Fruit fly (Drosophila melanogaster) whole organism, embryonic: Measurements from ENCODE around the gene Fatp1.

ENCODE experiments used
- C15 ChIP-seq: fragments of 200-800 bp; sonication (Bioruptor generic); IDR thresholded peaks from 3 replicates; pipeline ENCODE4 v1.3.6; 2022; ENCODE audit warnings: missing biosample characterization, missing genetic modification characterization
- CG10366 ChIP-seq: fragments of 200-800 bp; sonication (Bioruptor generic); IDR thresholded peaks from 2 replicates; pipeline ENCODE4 v1.3.6; 2022; ENCODE audit warnings: missing biosample characterization, missing genetic modification characterization
- CG10431 ChIP-seq: fragments of 200-800 bp; sonication (Bioruptor generic); optimal IDR thresholded peaks from 3 replicates; lab custom pipeline; 2018; ENCODE audit warnings: missing biosample characterization, mild to moderate bottlenecking, missing genetic modification characterization
- CG10979 ChIP-seq: fragments of 200-800 bp; sonication (Bioruptor generic); optimal IDR thresholded peaks from 2 replicates; lab custom pipeline; 2018; ENCODE audit warnings: missing biosample characterization, mild to moderate bottlenecking, missing genetic modification characterization, moderate library complexity
- CG12769 ChIP-seq: fragments of 200-800 bp; sonication (Bioruptor generic); optimal IDR thresholded peaks from 2 replicates; lab custom pipeline; 2019; ENCODE audit warnings: missing biosample characterization, mild to moderate bottlenecking, missing genetic modification characterization, moderate library complexity
- CG13296 ChIP-seq: fragments of 200-800 bp; sonication (Bioruptor generic); optimal IDR thresholded peaks from 3 replicates; lab custom pipeline; 2018; ENCODE audit warnings: missing biosample characterization, mild to moderate bottlenecking, missing genetic modification characterization
- CG13624 ChIP-seq: fragments of 200-800 bp; sonication (Bioruptor generic); optimal IDR thresholded peaks from 2 replicates; lab custom pipeline; 2016; ENCODE audit warnings: missing biosample characterization, missing genetic modification characterization
- CG16863 ChIP-seq: fragments of 200-800 bp; sonication (Bioruptor generic); optimal IDR thresholded peaks from 3 replicates; lab custom pipeline; 2016; ENCODE audit warnings: missing biosample characterization, missing genetic modification characterization
- CG17359 ChIP-seq: fragments of 200-800 bp; sonication (Bioruptor generic); optimal IDR thresholded peaks from 3 replicates; lab custom pipeline; 2018; ENCODE audit warnings: missing biosample characterization, mild to moderate bottlenecking, missing genetic modification characterization, moderate library complexity
- CG17612 ChIP-seq: fragments of 200-800 bp; sonication (Bioruptor generic); IDR thresholded peaks from 2 replicates; pipeline ENCODE4 v1.3.6; 2022; ENCODE audit warnings: missing biosample characterization, missing genetic modification characterization
- CG18011 ChIP-seq: fragments of 200-800 bp; sonication (Bioruptor generic); optimal IDR thresholded peaks from 2 replicates; lab custom pipeline; 2017; ENCODE audit warnings: missing biosample characterization, missing genetic modification characterization, mild to moderate bottlenecking, moderate library complexity, missing genotype
- CG1832 ChIP-seq: fragments of 200-800 bp; sonication (Bioruptor generic); optimal IDR thresholded peaks from 2 replicates; lab custom pipeline; 2017; ENCODE audit warnings: missing biosample characterization, mild to moderate bottlenecking, missing genetic modification characterization, inconsistent platforms
- CG18764 ChIP-seq: fragments of 200-800 bp; sonication (Bioruptor generic); optimal IDR thresholded peaks from 3 replicates; lab custom pipeline; 2016; ENCODE audit warnings: missing biosample characterization, missing genetic modification characterization
- CG2875 ChIP-seq: fragments of 200-800 bp; sonication (Bioruptor generic); optimal IDR thresholded peaks from 2 replicates; lab custom pipeline; 2017; ENCODE audit warnings: missing biosample characterization, mild to moderate bottlenecking, missing genetic modification characterization, missing genetic modification reagents
- CG31388 ChIP-seq: fragments of 200-800 bp; sonication (Bioruptor generic); optimal IDR thresholded peaks from 2 replicates; lab custom pipeline; 2016; ENCODE audit warnings: missing biosample characterization, missing genetic modification characterization
- CG32532 ChIP-seq: fragments of 200-800 bp; sonication (Bioruptor generic); IDR thresholded peaks from 2 replicates; pipeline ENCODE4 v1.3.6; 2022; ENCODE audit warnings: missing biosample characterization, missing genetic modification characterization
- CG32772 ChIP-seq: fragments of 200-800 bp; sonication (Bioruptor generic); IDR thresholded peaks from 2 replicates; pipeline ENCODE4 v1.3.6; 2022; ENCODE audit warnings: missing biosample characterization, missing genetic modification characterization
- CG33557 ChIP-seq: fragments of 200-800 bp; sonication (Bioruptor generic); optimal IDR thresholded peaks from 2 replicates; lab custom pipeline; 2019; ENCODE audit warnings: missing biosample characterization, mild to moderate bottlenecking, missing genetic modification characterization, moderate library complexity
- CG3995 ChIP-seq: fragments of 200-800 bp; sonication (Bioruptor generic); optimal IDR thresholded peaks from 3 replicates; lab custom pipeline; 2016; ENCODE audit warnings: missing biosample characterization, missing genetic modification characterization
- CG43689 ChIP-seq: fragments of 200-800 bp; sonication (Bioruptor generic); IDR thresholded peaks from 2 replicates; pipeline ENCODE4 v1.3.6; 2022; ENCODE audit warnings: missing biosample characterization, missing genetic modification characterization
- CG4707 ChIP-seq: fragments of 200-800 bp; sonication (Bioruptor generic); optimal IDR thresholded peaks from 2 replicates; lab custom pipeline; 2018; ENCODE audit warnings: missing biosample characterization, mild to moderate bottlenecking, missing genetic modification characterization, moderate library complexity
- CG6813 ChIP-seq: fragments of 200-800 bp; sonication (Bioruptor generic); optimal IDR thresholded peaks from 2 replicates; lab custom pipeline; 2017; ENCODE audit warnings: missing biosample characterization, missing genetic modification characterization, mild to moderate bottlenecking, moderate library complexity, missing genetic modification reagents
- CG9797 ChIP-seq: fragments of 200-800 bp; sonication (Bioruptor generic); optimal IDR thresholded peaks from 3 replicates; lab custom pipeline; 2018; ENCODE audit warnings: missing biosample characterization, mild to moderate bottlenecking, missing genetic modification characterization
- CkIIα-i1 ChIP-seq: fragments of 200-800 bp; sonication (Bioruptor generic); IDR thresholded peaks from 2 replicates; pipeline ENCODE4 v1.3.6; 2022; ENCODE audit warnings: missing biosample characterization, missing genetic modification characterization
- Myb ChIP-seq: fragments of 200-800 bp; sonication (Bioruptor generic); optimal IDR thresholded peaks from 2 replicates; lab custom pipeline; 2016; ENCODE audit warnings: missing biosample characterization, missing genetic modification characterization
- NC2β ChIP-seq: fragments of 200-800 bp; sonication (Bioruptor generic); optimal IDR thresholded peaks from 2 replicates; lab custom pipeline; 2016; ENCODE audit warnings: missing biosample characterization, missing genetic modification characterization
- Nf-YB ChIP-seq: fragments of 200-800 bp; sonication (Bioruptor generic); optimal IDR thresholded peaks from 3 replicates; lab custom pipeline; 2019; ENCODE audit warnings: missing biosample characterization, mild to moderate bottlenecking, missing genetic modification characterization, moderate library complexity
- Poxn ChIP-seq: fragments of 200-800 bp; sonication (Bioruptor generic); IDR thresholded peaks from 2 replicates; pipeline ENCODE4 v1.3.6; 2022; ENCODE audit warnings: missing biosample characterization, missing genetic modification characterization
- Ptx1 ChIP-seq: fragments of 200-800 bp; sonication (Bioruptor generic); IDR thresholded peaks from 2 replicates; pipeline ENCODE4 v1.3.6; 2022; ENCODE audit warnings: missing biosample characterization, missing genetic modification characterization
- Ravus ChIP-seq: fragments of 200-800 bp; sonication (Bioruptor generic); IDR thresholded peaks from 2 replicates; pipeline ENCODE4 v1.3.6; 2022; ENCODE audit warnings: missing biosample characterization, missing genetic modification characterization
- Rx ChIP-seq: fragments of 200-800 bp; sonication (Bioruptor generic); IDR thresholded peaks from 2 replicates; pipeline ENCODE4 v1.3.6; 2022; ENCODE audit warnings: missing biosample characterization, missing genetic modification characterization
- ac ChIP-seq: fragments of 200-800 bp; sonication (Bioruptor generic); optimal IDR thresholded peaks from 3 replicates; lab custom pipeline; 2017; ENCODE audit warnings: missing biosample characterization, mild to moderate bottlenecking, missing genetic modification characterization
- bigmax ChIP-seq: fragments of 200-800 bp; sonication (Bioruptor generic); optimal IDR thresholded peaks from 2 replicates; lab custom pipeline; 2018; ENCODE audit warnings: missing biosample characterization, mild to moderate bottlenecking, missing genetic modification characterization
- cato ChIP-seq: fragments of 200-800 bp; sonication (Bioruptor generic); optimal IDR thresholded peaks from 2 replicates; lab custom pipeline; 2016; ENCODE audit warnings: missing biosample characterization, missing genetic modification characterization, borderline replicate concordance
- chinmo ChIP-seq: fragments of 200-800 bp; sonication (Bioruptor generic); IDR thresholded peaks from 4 replicates; pipeline ENCODE4 v1.3.6; 2022; ENCODE audit warnings: missing biosample characterization, missing genetic modification characterization; ENCODE audit not compliant: partially characterized antibody
- chm ChIP-seq: fragments of 200-800 bp; sonication (Bioruptor generic); IDR thresholded peaks from 2 replicates; pipeline ENCODE4 v1.3.6; 2022; ENCODE audit warnings: missing biosample characterization, missing genetic modification characterization
- crol ChIP-seq: fragments of 200-800 bp; sonication (Bioruptor generic); IDR thresholded peaks from 2 replicates; pipeline ENCODE4 v1.3.6; 2022; ENCODE audit warnings: missing biosample characterization, missing genetic modification characterization
- crp ChIP-seq, 2 experiments: fragments of 200-800 bp; sonication (Bioruptor generic); optimal IDR thresholded peaks; 2 replicates in 1 of 2; 3 replicates in 1 of 2; lab custom pipeline; 2017; ENCODE audit warnings: missing biosample characterization in 2 of 2, missing genetic modification characterization in 2 of 2, mild to moderate bottlenecking in 1 of 2, moderate library complexity in 1 of 2
- eyg ChIP-seq: fragments of 200-800 bp; sonication (Bioruptor generic); optimal IDR thresholded peaks from 3 replicates; lab custom pipeline; 2016; ENCODE audit warnings: missing biosample characterization, missing genetic modification characterization
- gfzf ChIP-seq: fragments of 200-800 bp; sonication (Bioruptor generic); optimal IDR thresholded peaks from 2 replicates; lab custom pipeline; 2016; ENCODE audit warnings: missing biosample characterization, mild to moderate bottlenecking, missing genetic modification characterization, moderate library complexity
- her ChIP-seq: fragments of 200-800 bp; sonication (Bioruptor generic); optimal IDR thresholded peaks from 2 replicates; lab custom pipeline; 2016; ENCODE audit warnings: missing biosample characterization, missing genetic modification characterization
- ind ChIP-seq: fragments of 200-800 bp; sonication (Bioruptor generic); optimal IDR thresholded peaks from 3 replicates; lab custom pipeline; 2016; ENCODE audit warnings: missing biosample characterization, missing genetic modification characterization
- mirr ChIP-seq: fragments of 200-800 bp; sonication (Bioruptor generic); optimal IDR thresholded peaks from 3 replicates; lab custom pipeline; 2018; ENCODE audit warnings: missing biosample characterization, mild to moderate bottlenecking, missing genetic modification characterization
- prd ChIP-seq, 3 experiments: fragments of >200 bp in 2 of 3; fragments of 200-800 bp in 1 of 3; sonication (Bioruptor generic) in 1 of 3; optimal IDR thresholded peaks in 2 of 3; IDR thresholded peaks in 1 of 3; 2 replicates in 2 of 3; 3 replicates in 1 of 3; pipeline versions ENCODE4 v1.3.6 to Lab custom; 2017 to 2022; ENCODE audit warnings: missing biosample characterization in 1 of 3, missing genetic modification characterization in 1 of 3
- scrt ChIP-seq: fragments of 200-800 bp; sonication (Bioruptor generic); optimal IDR thresholded peaks from 2 replicates; lab custom pipeline; 2018; ENCODE audit warnings: missing biosample characterization, mild to moderate bottlenecking, missing genetic modification characterization, moderate library complexity
- seq ChIP-seq: fragments of 200-800 bp; sonication (Bioruptor generic); IDR thresholded peaks from 2 replicates; pipeline ENCODE4 v1.3.6; 2022; ENCODE audit warnings: missing biosample characterization, missing genetic modification characterization
- sima ChIP-seq: fragments of 200-800 bp; sonication (Bioruptor generic); optimal IDR thresholded peaks from 2 replicates; lab custom pipeline; 2016; ENCODE audit warnings: missing biosample characterization, missing genetic modification characterization
- wdn ChIP-seq: fragments of 200-800 bp; sonication (Bioruptor generic); IDR thresholded peaks from 2 replicates; pipeline ENCODE4 v1.3.6; 2022; ENCODE audit warnings: missing biosample characterization, missing genetic modification characterization
- zfh1 ChIP-seq: fragments of 200-800 bp; sonication (Bioruptor generic); IDR thresholded peaks from 3 replicates; pipeline ENCODE4 v1.3.6; 2022; ENCODE audit warnings: missing biosample characterization, missing genetic modification characterization

Fatp1 gene

dm6 chr2L:10543048-10543752 lies 26.2 kb upstream of the Fatp1 start (continued):
- TF ChIP-seq CG10431 (GFP tag; lab: Kevin White, UChicago), result no peak
- no peak for TF ChIP-seq bigmax (GFP tag; lab: Kevin White, UChicago)
- no peak for TF ChIP-seq CG17612 (GFP tag; lab: Robert Waterston, UW)
- TF ChIP-seq sima, result no peak
- TF ChIP-seq crp (GFP tag; optimal IDR thresholded peaks at IDR 0.05; lab: Kevin White, UChicago), result no peak
- no peak for TF ChIP-seq cato (GFP tag; lab: Kevin White, UChicago)
- no peak for TF ChIP-seq CG1832
- TF ChIP-seq CG31388 (GFP tag; lab: Kevin White, UChicago), result no peak
- peak; percentile 5 for TF ChIP-seq CG18764 (GFP tag; lab: Kevin White, UChicago)
- no peak for TF ChIP-seq chm (GFP tag; lab: Robert Waterston, UW)
- no peak for TF ChIP-seq CG13624 (GFP tag; lab: Kevin White, UChicago)
- peak; percentile 47 for TF ChIP-seq CG33557 (GFP tag; lab: Kevin White, UChicago)
- TF ChIP-seq CG13296, result no peak
- TF ChIP-seq CG43689 (GFP tag; lab: Robert Waterston, UW), result no peak
- no peak for TF ChIP-seq Ravus (GFP tag; lab: Robert Waterston, UW)
- no peak for TF ChIP-seq CG18011 (GFP tag; lab: Kevin White, UChicago)
- no peak for TF ChIP-seq CG16863 (GFP tag; lab: Kevin White, UChicago)
- TF ChIP-seq CG17359 (tag; lab: Kevin White, UChicago), result peak; percentile 56
- no peak for TF ChIP-seq seq (GFP tag; lab: Robert Waterston, UW)
- peak; percentile 19; the same call in 1 of the 2 replicates for TF ChIP-seq crol (GFP tag; lab: Robert Waterston, UW)
- TF ChIP-seq Nf-YB (GFP tag; lab: Kevin White, UChicago), result peak; percentile 1
- TF ChIP-seq CG32772 (GFP tag; lab: Robert Waterston, UW), result peak; percentile 37; the same call in 1 of the 2 replicates
- no peak for TF ChIP-seq Rx (GFP tag; lab: Robert Waterston, UW)
- no peak for TF ChIP-seq eyg (GFP tag; lab: Kevin White, UChicago)
- TF ChIP-seq Poxn, result no peak
- TF ChIP-seq CG4707 (GFP tag; lab: Kevin White, UChicago), result no peak
- peak; percentile 14 for TF ChIP-seq CG2875 (GFP tag; lab: Kevin White, UChicago)
- TF ChIP-seq prd (optimal IDR thresholded peaks at IDR 0.05; lab: Kevin White, UChicago), result no peak
- TF ChIP-seq prd (GFP tag; IDR thresholded peaks at IDR 0.05; lab: Robert Waterston, UW), result no peak; the same call in 2 of the 3 replicates
- 0 out of 2 replicates have a peak, but pooled peaks have one; percentile 25 for TF ChIP-seq CG32532 (GFP tag; lab: Robert Waterston, UW)
- TF ChIP-seq zfh1 (GFP tag; lab: Robert Waterston, UW), result 0 out of 3 replicates have a peak, but pooled peaks have one; percentile 28
- no peak for TF ChIP-seq scrt (GFP tag; lab: Kevin White, UChicago)
- no peak for TF ChIP-seq CG3995 (GFP tag; lab: Kevin White, UChicago)
- no peak for TF ChIP-seq wdn (GFP tag; lab: Robert Waterston, UW)
- no peak for TF ChIP-seq CG9797 (GFP tag; lab: Kevin White, UChicago)
- TF ChIP-seq chinmo (GFP tag; lab: Robert Waterston, UW), result no peak
- TF ChIP-seq Ptx1 (GFP tag; lab: Robert Waterston, UW), result no peak; the same call in 1 of the 2 replicates
- TF ChIP-seq her (GFP tag; lab: Kevin White, UChicago), result no peak
- TF ChIP-seq gfzf (GFP tag; lab: Kevin White, UChicago), result no peak
- peak; percentile 20; the same call in 1 of the 2 replicates for TF ChIP-seq CG10366 (GFP tag; lab: Robert Waterston, UW)
- no peak for TF ChIP-seq NC2β (GFP tag; lab: Kevin White, UChicago)
- TF ChIP-seq ind, result peak; percentile 15
- peak; percentile 84 for TF ChIP-seq CG10979 (tag; lab: Kevin White, UChicago)
- peak; percentile 30 for TF ChIP-seq ac (GFP tag; lab: Kevin White, UChicago)
- no peak for TF ChIP-seq C15
- TF ChIP-seq CkIIα-i1, result no peak
- TF ChIP-seq mirr (GFP tag; lab: Kevin White, UChicago), result no peak
- no peak for TF ChIP-seq CG6813
- no peak for TF ChIP-seq Myb (GFP tag; lab: Kevin White, UChicago)
- peak; percentile 7 for TF ChIP-seq CG12769 (tag; lab: Kevin White, UChicago)
